Worm (Caenorhabditis elegans) whole organism, L2 larva: ENCODE results near the gene T25B2.1.

Experiments
- R02D3.7 ChIP-seq: fragments of 150-350 bp; optimal IDR thresholded peaks from 2 replicates; lab custom pipeline; 2014; ENCODE audit warnings: missing biosample characterization, missing genetic modification characterization
- ama-1 ChIP-seq: fragments of 150-350 bp; optimal IDR thresholded peaks from 2 replicates; lab custom pipeline; 2018; ENCODE audit warnings: inconsistent platforms
- egl-27 ChIP-seq: sonication (generic microtip); optimal IDR thresholded peaks from 3 replicates; lab custom pipeline; 2017; ENCODE audit warnings: missing biosample characterization, missing genetic modification reagents, missing genetic modification characterization
- lsy-2 ChIP-seq, 2 experiments: fragments of 150-350 bp in 1 of 2; sonication (generic microtip) in 1 of 2; optimal IDR thresholded peaks; 2 replicates each; lab custom pipeline; 2014 to 2017; ENCODE audit warnings: missing biosample characterization in 2 of 2, missing genetic modification characterization in 2 of 2
- mab-5 ChIP-seq: fragments of 150-350 bp; optimal IDR thresholded peaks from 2 replicates; lab custom pipeline; 2014; ENCODE audit warnings: missing biosample characterization, missing genetic modification characterization
- nhr-11 ChIP-seq: fragments of 150-350 bp; optimal IDR thresholded peaks from 2 replicates; lab custom pipeline; 2014; ENCODE audit warnings: missing biosample characterization, missing genetic modification characterization
- nhr-129 ChIP-seq: fragments of 150-350 bp; optimal IDR thresholded peaks from 2 replicates; lab custom pipeline; 2014; ENCODE audit warnings: missing biosample characterization, missing genetic modification characterization
- nhr-77 ChIP-seq: fragments of 150-350 bp; optimal IDR thresholded peaks from 2 replicates; lab custom pipeline; 2014; ENCODE audit warnings: missing biosample characterization, missing genetic modification characterization
- unc-39 ChIP-seq: fragments of 150-350 bp; optimal IDR thresholded peaks from 2 replicates; lab custom pipeline; 2014; ENCODE audit warnings: missing biosample characterization, missing genetic modification characterization
- unc-62 ChIP-seq: fragments of 150-350 bp; optimal IDR thresholded peaks from 2 replicates; lab custom pipeline; 2014; ENCODE audit warnings: missing biosample characterization, missing genetic modification reagents, missing genetic modification characterization
- ztf-11 ChIP-seq: sonication (generic microtip); optimal IDR thresholded peaks from 2 replicates; lab custom pipeline; 2017; ENCODE audit warnings: missing biosample characterization, missing genetic modification characterization

DNA sequence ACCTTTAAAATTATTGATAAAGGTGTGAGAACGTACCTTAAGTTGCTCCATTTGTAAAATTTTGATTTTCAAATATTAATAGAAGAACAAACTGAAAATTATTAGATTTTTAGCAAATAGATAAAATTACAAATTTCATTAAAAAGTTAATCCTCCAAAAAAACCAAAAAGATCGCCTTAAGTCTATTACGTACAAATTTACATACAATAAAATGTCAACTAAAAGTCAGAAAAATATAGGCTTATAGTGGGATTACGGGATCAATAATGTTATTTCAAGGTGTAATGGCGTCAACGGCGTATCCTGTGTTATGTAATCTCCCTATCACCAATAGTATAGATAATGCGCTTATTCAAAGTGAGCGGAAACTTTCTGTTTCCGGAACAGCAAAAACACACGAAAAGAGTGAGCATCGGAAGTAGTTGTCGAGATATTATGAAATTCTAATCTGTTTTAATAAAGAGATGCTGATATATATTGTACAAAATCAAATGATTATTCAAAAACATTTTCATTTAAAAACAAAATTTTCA lies 20.5 kb downstream of the T25B2.1 start, which contains the start of gene ceh-54:
- TF ChIP-seq unc-62 (GFP tag; lab: Kevin White, UChicago) (no peak), unc-39 (tag; lab: Kevin White, UChicago) (no peak), mab-5 (tag; lab: Kevin White, UChicago) (no peak), nhr-129 (tag; lab: Kevin White, UChicago) (no peak), R02D3.7 (no peak), nhr-11 (tag; lab: Kevin White, UChicago) (no peak), lsy-2 (tag; optimal IDR thresholded peaks at IDR 0.05; lab: Kevin White, UChicago) (no peak), ama-1 (lab: Kevin White, UChicago) (no peak), ztf-11 (tag; lab: Kevin White, UChicago) (no peak), nhr-77 (tag; lab: Kevin White, UChicago) (no peak), egl-27 (tag; lab: Kevin White, UChicago) (no peak)
